Worm (Caenorhabditis elegans) whole organism, L4 larva: ENCODE measurements around the gene F54F7.9.

Experiments used
- F10B5.3 ChIP-seq: sonication (generic microtip); optimal IDR thresholded peaks from 2 replicates; lab custom pipeline; 2016; ENCODE audit warnings: mild to moderate bottlenecking, missing genetic modification characterization, missing compliant biosample characterization
- F49E8.2 ChIP-seq: sonication (generic microtip); optimal IDR thresholded peaks from 2 replicates; lab custom pipeline; 2016; ENCODE audit warnings: missing compliant biosample characterization, mild to moderate bottlenecking, missing genetic modification characterization, borderline replicate concordance
- R02D3.7 ChIP-seq: fragments of 150-350 bp; sonication (generic microtip); optimal IDR thresholded peaks from 3 replicates; lab custom pipeline; 2014; ENCODE audit warnings: missing biosample characterization, missing genetic modification characterization
- aha-1 ChIP-seq: fragments of 150-350 bp; peaks from one replicate; lab custom pipeline; 2014; ENCODE audit warnings: missing biosample characterization, missing genetic modification characterization
- ama-1 ChIP-seq: fragments of 150-350 bp; optimal IDR thresholded peaks from 2 replicates; lab custom pipeline; 2014; ENCODE audit warnings: inconsistent platforms, mixed read lengths
- ceh-28 ChIP-seq: fragments of 150-350 bp; optimal IDR thresholded peaks from 2 replicates; lab custom pipeline; 2014; ENCODE audit warnings: missing biosample characterization, missing genetic modification reagents, missing genetic modification characterization
- cey-2 ChIP-seq: sonication (generic microtip); optimal IDR thresholded peaks from 3 replicates; lab custom pipeline; 2017; ENCODE audit warnings: missing genetic modification characterization, mild to moderate bottlenecking, missing compliant biosample characterization, antibody characterized with exemption, borderline replicate concordance; ENCODE audit not compliant: insufficient read depth
- daf-16 ChIP-seq, 3 experiments: sonication (generic microtip); optimal IDR thresholded peaks; 2 replicates each; lab custom pipeline; 2016 to 2017; ENCODE audit warnings: missing genetic modification characterization in 3 of 3, missing genetic modification reagents in 3 of 3, mild to moderate bottlenecking in 2 of 3, missing compliant biosample characterization in 2 of 3, missing biosample characterization in 1 of 3, moderate library complexity in 1 of 3
- dmd-6 ChIP-seq: fragments of 200-800 bp; sonication (Bioruptor generic); IDR thresholded peaks from 2 replicates; pipeline ENCODE4 v1.3.6; 2022; ENCODE audit warnings: missing genetic modification reagents, missing genetic modification characterization, missing compliant biosample characterization
- dmd-8 ChIP-seq: fragments of 200-800 bp; sonication (Bioruptor generic); IDR thresholded peaks from 2 replicates; pipeline ENCODE4 v1.3.6; 2022; ENCODE audit warnings: missing genetic modification characterization, missing compliant biosample characterization
- duxl-1 ChIP-seq: sonication (generic microtip); optimal IDR thresholded peaks from 2 replicates; lab custom pipeline; 2016; ENCODE audit warnings: mild to moderate bottlenecking, missing genetic modification characterization, moderate library complexity, missing compliant biosample characterization; ENCODE audit not compliant: poor library complexity
- dve-1 ChIP-seq: sonication (generic microtip); optimal IDR thresholded peaks from 2 replicates; lab custom pipeline; 2017; ENCODE audit warnings: antibody characterized with exemption, mild to moderate bottlenecking, missing genetic modification characterization, missing compliant biosample characterization; ENCODE audit not compliant: insufficient read depth
- egl-43 ChIP-seq: fragments of 200-800 bp; sonication (Bioruptor generic); IDR thresholded peaks from 2 replicates; pipeline ENCODE4 v1.3.6; 2022; ENCODE audit warnings: missing genetic modification reagents, missing genetic modification characterization, missing compliant biosample characterization
- jun-1 ChIP-seq: fragments of 150-350 bp; optimal IDR thresholded peaks from 2 replicates; lab custom pipeline; 2014; ENCODE audit warnings: missing biosample characterization, missing genetic modification reagents, missing genetic modification characterization
- lin-29 ChIP-seq: fragments of 200-800 bp; sonication (Bioruptor generic); IDR thresholded peaks from 2 replicates; pipeline ENCODE4 v1.3.6; 2022; ENCODE audit warnings: missing genetic modification reagents, missing genetic modification characterization, missing compliant biosample characterization
- lir-3 ChIP-seq: sonication (generic microtip); optimal IDR thresholded peaks from 2 replicates; lab custom pipeline; 2016; ENCODE audit warnings: mild to moderate bottlenecking, missing genetic modification characterization, missing compliant biosample characterization
- mdl-1 ChIP-seq, 2 experiments: fragments of 150-350 bp in 1 of 2; sonication (generic microtip) in 1 of 2; optimal IDR thresholded peaks; 2 replicates each; lab custom pipeline; 2014 to 2017; ENCODE audit warnings: missing biosample characterization in 2 of 2, missing genetic modification characterization in 2 of 2
- mes-2 ChIP-seq: sonication (generic microtip); optimal IDR thresholded peaks from 2 replicates; lab custom pipeline; 2016; ENCODE audit warnings: missing genotype, mild to moderate bottlenecking, missing genetic modification characterization, missing compliant biosample characterization; ENCODE audit not compliant: poor library complexity, severe bottlenecking
- nhr-28 ChIP-seq: fragments of 150-350 bp; optimal IDR thresholded peaks from 2 replicates; lab custom pipeline; 2014; ENCODE audit warnings: missing biosample characterization, missing genetic modification characterization
- nhr-6 ChIP-seq: fragments of 150-350 bp; optimal IDR thresholded peaks from 2 replicates; lab custom pipeline; 2014; ENCODE audit warnings: missing biosample characterization, missing genetic modification characterization
- nhr-76 ChIP-seq: fragments of 150-350 bp; optimal IDR thresholded peaks from 2 replicates; lab custom pipeline; 2014; ENCODE audit warnings: missing biosample characterization, missing genetic modification characterization
- pqm-1 ChIP-seq: sonication (generic microtip); optimal IDR thresholded peaks from 2 replicates; lab custom pipeline; 2017; ENCODE audit warnings: missing biosample characterization, missing genetic modification characterization
- rbr-2 ChIP-seq: sonication (generic microtip); optimal IDR thresholded peaks from 2 replicates; lab custom pipeline; 2016; ENCODE audit warnings: missing genotype, missing genetic modification characterization, missing compliant biosample characterization
- sdz-12 ChIP-seq: fragments of 200-800 bp; sonication (Bioruptor generic); optimal IDR thresholded peaks from 2 replicates; lab custom pipeline; 2018; ENCODE audit warnings: mild to moderate bottlenecking, missing genetic modification characterization, missing compliant biosample characterization
- skn-1 ChIP-seq: fragments of 150-350 bp; optimal IDR thresholded peaks from 2 replicates; lab custom pipeline; 2014; ENCODE audit warnings: missing biosample characterization, missing genetic modification characterization
- snpc-1.2 ChIP-seq: fragments of 200-800 bp; sonication (Bioruptor generic); IDR thresholded peaks from 2 replicates; pipeline ENCODE4 v1.3.6; 2022; ENCODE audit warnings: missing genetic modification reagents, missing genetic modification characterization, missing compliant biosample characterization
- tag-97 ChIP-seq: fragments of 200-800 bp; sonication (Bioruptor generic); IDR thresholded peaks from 2 replicates; pipeline ENCODE4 v1.3.6; 2022; ENCODE audit warnings: missing genetic modification characterization, missing compliant biosample characterization
- tra-1 ChIP-seq: fragments of 200-800 bp; sonication (Bioruptor generic); IDR thresholded peaks from 2 replicates; pipeline ENCODE4 v1.3.6; 2022; ENCODE audit warnings: missing genetic modification reagents, missing genetic modification characterization, missing compliant biosample characterization
- unc-62 ChIP-seq, 3 experiments: fragments of 150-350 bp in 1 of 3; sonication (generic microtip); optimal IDR thresholded peaks in 2 of 3; peaks in 1 of 3; 1 replicate in 1 of 3; 2 replicates in 2 of 3; lab custom pipeline; 2014 to 2017; ENCODE audit warnings: missing biosample characterization in 3 of 3, missing genetic modification characterization in 3 of 3, missing genetic modification reagents in 3 of 3, missing genotype in 1 of 3
- ztf-7 ChIP-seq: fragments of 150-350 bp; optimal IDR thresholded peaks from 2 replicates; lab custom pipeline; 2014; ENCODE audit warnings: missing biosample characterization, missing genetic modification characterization

F54F7.9 gene

ce11 chrX:11854432-11854831, 5.9 kb upstream of the F54F7.9 start:
- TF ChIP-seq dve-1 (tag; lab: Kevin White, UChicago) (peak; percentile 48), nhr-28 (tag; lab: Kevin White, UChicago) (peak; percentile 51), pqm-1 (tag; lab: Kevin White, UChicago) (peak; percentile 53), daf-16 (GFP tag; optimal IDR thresholded peaks at IDR 0.05; lab: Kevin White, UChicago) (no peak), daf-16 (tag; optimal IDR thresholded peaks at IDR 0.05; lab: Kevin White, UChicago) (peak; percentile 37), dmd-6 (peak; percentile 30; the same call in 1 of the 2 replicates), ama-1 (no peak), cey-2 (tag; lab: Kevin White, UChicago) (no peak)

DNA sequence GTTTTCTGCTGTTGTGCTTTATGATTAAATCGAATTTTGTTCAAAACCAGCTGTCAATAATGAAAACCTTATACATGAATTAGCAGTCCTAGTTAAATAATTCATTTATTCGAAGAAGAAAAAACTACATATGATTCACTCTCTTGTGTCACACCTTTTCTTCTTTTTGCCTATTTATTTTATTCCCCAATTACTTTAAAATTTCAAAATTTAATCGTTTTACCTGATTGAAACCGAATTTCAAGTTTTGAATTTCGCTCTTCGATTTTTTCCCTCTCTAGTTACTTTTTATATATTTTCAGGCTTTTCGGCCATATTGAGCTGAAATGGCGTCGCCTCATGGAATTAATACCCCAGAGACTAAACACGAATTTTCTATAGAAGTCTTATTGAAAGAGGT, 4.0 kb upstream of the F54F7.9 start, which contains the start of gene xtr-1:
Gene xtr-1, plus strand, starts transcription at position 301 of the 400 bp plus-strand sequence.
- TF ChIP-seq aha-1 (tag; lab: Kevin White, UChicago) (peak; percentile 61), snpc-1.2 (GFP tag; lab: Robert Waterston, UW) (no peak), mdl-1 (tag; optimal IDR thresholded peaks at IDR 0.05; lab: Kevin White, UChicago) (no peak)

ce11 chrX:11850572-11850971, 2.1 kb upstream of the F54F7.9 start, which contains the start of gene F54F7.14:
F54F7.14 (plus strand) TSS chrX:11850872.
- TF ChIP-seq skn-1 (tag; lab: Kevin White, UChicago) (no peak), ztf-7 (tag; lab: Kevin White, UChicago) (no peak), jun-1 (tag; lab: Kevin White, UChicago) (no peak), nhr-6 (no peak), mes-2 (tag; lab: Kevin White, UChicago) (no peak)

ce11 chrX:11850082-11850481, 1.6 kb upstream of the F54F7.9 start, which contains the start of gene F54F7.3:
F54F7.3 (minus strand) TSS chrX:11850182.
- no peak for TF ChIP-seq dmd-8
- no peak for TF ChIP-seq sdz-12
- no peak for TF ChIP-seq F10B5.3
- no peak for TF ChIP-seq daf-16 (GFP tag; optimal IDR thresholded peaks at IDR 0.05; lab: Kevin White, UChicago)
- no peak for TF ChIP-seq daf-16 (tag; optimal IDR thresholded peaks at IDR 0.05; lab: Kevin White, UChicago)
- TF ChIP-seq tra-1: no peak

DNA sequence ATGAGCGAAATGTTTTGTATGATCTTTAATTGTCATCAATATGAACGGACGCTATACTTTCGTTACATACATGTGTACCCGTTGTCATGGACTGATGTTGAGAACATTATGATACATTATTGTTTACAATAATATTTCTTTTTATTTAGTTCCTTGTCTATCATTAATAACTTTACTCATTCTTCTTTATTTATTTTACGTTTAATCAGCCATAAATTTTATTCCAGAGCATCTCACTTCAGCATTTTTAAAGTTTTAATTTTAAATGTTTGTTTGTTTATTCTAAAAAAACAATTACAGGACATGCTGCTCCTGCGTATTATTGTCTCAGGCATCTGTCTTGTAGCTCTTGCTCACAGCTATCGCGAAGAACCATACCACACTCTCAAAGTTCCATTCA, 5.2 kb downstream of the F54F7.9 start, which contains the start of gene F54F7.2:
Gene F54F7.2, plus strand, starts transcription at position 301 of the 400 bp plus-strand sequence.
- TF ChIP-seq lin-29 (GFP tag; lab: Robert Waterston, UW): no peak
- TF ChIP-seq duxl-1 (tag; lab: Kevin White, UChicago): no peak
- TF ChIP-seq mdl-1 (tag; optimal IDR thresholded peaks at IDR 0.05; lab: Kevin White, UChicago): no peak
- no peak for TF ChIP-seq R02D3.7 (tag; lab: Kevin White, UChicago)
- no peak for TF ChIP-seq lir-3 (tag; lab: Kevin White, UChicago)
- no peak for TF ChIP-seq ceh-28 (tag; lab: Kevin White, UChicago)

ce11 chrX:11837378-11837777, 11.1 kb downstream of the F54F7.9 start, which contains the start of gene taf-7.1:
taf-7.1 (minus strand) TSS chrX:11837478.
- TF ChIP-seq tag-97 (GFP tag; lab: Robert Waterston, UW): no peak
- TF ChIP-seq dve-1 (tag; lab: Kevin White, UChicago): no peak
- no peak for TF ChIP-seq rbr-2 (tag; lab: Kevin White, UChicago)
- no peak for TF ChIP-seq egl-43
- no peak for TF ChIP-seq unc-62 (GFP tag; optimal IDR thresholded peaks at IDR 0.05 in 1 of 2; lab: Kevin White, UChicago)
- TF ChIP-seq unc-62 (tag; optimal IDR thresholded peaks at IDR 0.05; lab: Kevin White, UChicago): no peak
- TF ChIP-seq nhr-76 (tag; lab: Kevin White, UChicago): no peak
- TF ChIP-seq dmd-6: no peak
- TF ChIP-seq F49E8.2 (tag; lab: Kevin White, UChicago): no peak
- TF ChIP-seq, all 104 proteins: peak for 0
